Fruit fly (Drosophila melanogaster) whole organism, embryonic: ENCODE results near the gene CG10222.

Experiments
- Asciz ChIP-seq: fragments of 200-800 bp; sonication (Bioruptor generic); optimal IDR thresholded peaks from 2 replicates; lab custom pipeline; 2017; ENCODE audit warnings: missing biosample characterization, mild to moderate bottlenecking, missing genetic modification characterization, missing genetic modification reagents
- Awh ChIP-seq: fragments of 200-800 bp; sonication (Bioruptor generic); IDR thresholded peaks from 2 replicates; pipeline ENCODE4, ENCODE4 v1.3.6; 2022; ENCODE audit warnings: missing biosample characterization, missing genetic modification characterization
- Bdp1 ChIP-seq: fragments of 200-800 bp; sonication (Bioruptor generic); optimal IDR thresholded peaks from 3 replicates; lab custom pipeline; 2016; ENCODE audit warnings: missing biosample characterization, missing genetic modification characterization
- Bgb ChIP-seq: fragments of 200-800 bp; sonication (Bioruptor generic); IDR thresholded peaks from 2 replicates; pipeline ENCODE4 v1.3.6; 2022; ENCODE audit warnings: missing biosample characterization, missing genetic modification characterization; ENCODE audit not compliant: partially characterized antibody
- Bteb2 ChIP-seq: fragments of 200-800 bp; sonication (Bioruptor generic); optimal IDR thresholded peaks from 2 replicates; lab custom pipeline; 2016; ENCODE audit warnings: missing biosample characterization, missing genetic modification characterization
- CG10274 ChIP-seq: fragments of 200-800 bp; sonication (Bioruptor generic); optimal IDR thresholded peaks from 3 replicates; lab custom pipeline; 2017; ENCODE audit warnings: missing biosample characterization, mild to moderate bottlenecking, missing genetic modification characterization
- CG11456 ChIP-seq: fragments of 200-800 bp; sonication (Bioruptor generic); IDR thresholded peaks from 3 replicates; pipeline ENCODE4 v1.3.6; 2022; ENCODE audit warnings: missing biosample characterization, missing genetic modification characterization
- CG12299 ChIP-seq: fragments of 200-800 bp; sonication (Bioruptor generic); optimal IDR thresholded peaks from 2 replicates; lab custom pipeline; 2018; ENCODE audit warnings: missing biosample characterization, mild to moderate bottlenecking, missing genetic modification characterization
- CG12744 ChIP-seq: fragments of 200-800 bp; sonication (Bioruptor generic); optimal IDR thresholded peaks from 2 replicates; lab custom pipeline; 2016; ENCODE audit warnings: missing biosample characterization, missing genetic modification characterization
- CG15601 ChIP-seq: fragments of 200-800 bp; sonication (Bioruptor generic); optimal IDR thresholded peaks from 3 replicates; lab custom pipeline; 2019; ENCODE audit warnings: missing biosample characterization, mild to moderate bottlenecking, missing genetic modification characterization, moderate library complexity
- CG1832 ChIP-seq: fragments of 200-800 bp; sonication (Bioruptor generic); optimal IDR thresholded peaks from 2 replicates; lab custom pipeline; 2017; ENCODE audit warnings: missing biosample characterization, mild to moderate bottlenecking, missing genetic modification characterization, inconsistent platforms
- CG31365 ChIP-seq: fragments of 200-800 bp; sonication (Bioruptor generic); optimal IDR thresholded peaks from 2 replicates; lab custom pipeline; 2018; ENCODE audit warnings: missing biosample characterization, mild to moderate bottlenecking, missing genetic modification characterization
- CG3163 ChIP-seq: fragments of 200-800 bp; sonication (Bioruptor generic); optimal IDR thresholded peaks from 3 replicates; lab custom pipeline; 2016; ENCODE audit warnings: missing biosample characterization, missing genetic modification characterization
- CG4707 ChIP-seq: fragments of 200-800 bp; sonication (Bioruptor generic); optimal IDR thresholded peaks from 2 replicates; lab custom pipeline; 2018; ENCODE audit warnings: missing biosample characterization, mild to moderate bottlenecking, missing genetic modification characterization, moderate library complexity
- CG5180 ChIP-seq: fragments of 200-800 bp; sonication (Bioruptor generic); optimal IDR thresholded peaks from 3 replicates; lab custom pipeline; 2017; ENCODE audit warnings: missing biosample characterization, missing genetic modification characterization, mild to moderate bottlenecking, moderate library complexity, missing genetic modification reagents
- CG6791 ChIP-seq: fragments of 200-800 bp; sonication (Bioruptor generic); IDR thresholded peaks from 3 replicates; pipeline ENCODE4 v1.3.6; 2022; ENCODE audit warnings: missing biosample characterization, missing genetic modification characterization; ENCODE audit not compliant: partially characterized antibody
- CG7786 ChIP-seq: fragments of 200-800 bp; sonication (Bioruptor generic); optimal IDR thresholded peaks from 2 replicates; lab custom pipeline; 2016; ENCODE audit warnings: missing biosample characterization, missing genetic modification characterization
- CG7928 ChIP-seq: fragments of 200-800 bp; sonication (Bioruptor generic); optimal IDR thresholded peaks from 2 replicates; lab custom pipeline; 2017; ENCODE audit warnings: missing biosample characterization, mild to moderate bottlenecking, missing genetic modification characterization
- CG7963 ChIP-seq: fragments of 200-800 bp; sonication (Bioruptor generic); IDR thresholded peaks from 3 replicates; pipeline ENCODE4 v1.3.6; 2022; ENCODE audit warnings: missing biosample characterization, missing genetic modification characterization; ENCODE audit not compliant: partially characterized antibody
- CG8765 ChIP-seq: fragments of 200-800 bp; sonication (Bioruptor generic); IDR thresholded peaks from 2 replicates; pipeline ENCODE4 v1.3.6; 2022; ENCODE audit warnings: missing biosample characterization, missing genetic modification characterization
- CG8944 ChIP-seq: fragments of 200-800 bp; sonication (Bioruptor generic); optimal IDR thresholded peaks from 3 replicates; lab custom pipeline; 2016; ENCODE audit warnings: missing biosample characterization, missing genetic modification characterization
- Hr78 ChIP-seq, 2 experiments: fragments of 200-800 bp in 1 of 2; fragments of >200 bp in 1 of 2; sonication (Bioruptor generic) in 1 of 2; optimal IDR thresholded peaks; 2 replicates each; lab custom pipeline; 2017 to 2019; ENCODE audit warnings: missing biosample characterization in 2 of 2, missing genetic modification characterization in 2 of 2, mild to moderate bottlenecking in 1 of 2, moderate library complexity in 1 of 2
- Jarid2 ChIP-seq: fragments of 200-800 bp; sonication (Bioruptor generic); optimal IDR thresholded peaks from 3 replicates; lab custom pipeline; 2017; ENCODE audit warnings: mild to moderate bottlenecking, missing biosample characterization, missing genetic modification reagents, missing genetic modification characterization
- Lhr ChIP-seq: fragments of 200-800 bp; sonication (Bioruptor generic); optimal IDR thresholded peaks from 3 replicates; lab custom pipeline; 2017; ENCODE audit warnings: mild to moderate bottlenecking, missing biosample characterization, missing genetic modification reagents, missing genetic modification characterization
- Mad ChIP-seq: fragments of 200-800 bp; sonication (Bioruptor generic); optimal IDR thresholded peaks from 2 replicates; lab custom pipeline; 2016; ENCODE audit warnings: missing biosample characterization, missing genetic modification characterization
- Oaz ChIP-seq: fragments of 200-800 bp; sonication (Bioruptor generic); IDR thresholded peaks from 2 replicates; pipeline ENCODE4 v1.3.6; 2022; ENCODE audit warnings: missing biosample characterization, missing genetic modification characterization
- Opbp ChIP-seq: fragments of 200-800 bp; sonication (Bioruptor generic); IDR thresholded peaks from 3 replicates; pipeline ENCODE4 v1.3.6; 2022; ENCODE audit warnings: missing biosample characterization, missing genetic modification characterization; ENCODE audit not compliant: partially characterized antibody
- Optix ChIP-seq: fragments of 200-800 bp; sonication (Bioruptor generic); IDR thresholded peaks from 3 replicates; pipeline ENCODE4 v1.3.6; 2022; ENCODE audit warnings: missing biosample characterization, missing genetic modification characterization
- Pdp1 ChIP-seq, 2 experiments: fragments of 200-800 bp; sonication (Bioruptor generic); optimal IDR thresholded peaks; 3 replicates each; lab custom pipeline; 2016; ENCODE audit warnings: missing biosample characterization in 2 of 2, missing genetic modification characterization in 2 of 2, mild to moderate bottlenecking in 1 of 2, moderate library complexity in 1 of 2
- Vsx1 ChIP-seq: fragments of 200-800 bp; sonication (Bioruptor generic); optimal IDR thresholded peaks from 2 replicates; lab custom pipeline; 2017; ENCODE audit warnings: missing biosample characterization, mild to moderate bottlenecking, missing genetic modification characterization, missing genetic modification reagents
- aop ChIP-seq: fragments of 200-800 bp; sonication (Bioruptor generic); IDR thresholded peaks from 2 replicates; pipeline ENCODE4 v1.3.6; 2022; ENCODE audit warnings: missing biosample characterization, missing genetic modification characterization
- bbx ChIP-seq: fragments of 200-800 bp; sonication (Bioruptor generic); IDR thresholded peaks from 2 replicates; pipeline ENCODE4 v1.3.6; 2022; ENCODE audit warnings: missing biosample characterization, missing genetic modification characterization; ENCODE audit not compliant: partially characterized antibody
- bowl ChIP-seq: fragments of 200-800 bp; sonication (Bioruptor generic); IDR thresholded peaks from 2 replicates; pipeline ENCODE4 v1.3.6; 2022; ENCODE audit warnings: missing biosample characterization, missing genetic modification characterization
- br ChIP-seq: fragments of >200 bp; optimal IDR thresholded peaks from 2 replicates; lab custom pipeline; 2017
- caup ChIP-seq: fragments of 200-800 bp; sonication (Bioruptor generic); optimal IDR thresholded peaks from 3 replicates; lab custom pipeline; 2017; ENCODE audit warnings: missing biosample characterization, mild to moderate bottlenecking, missing genetic modification characterization, moderate library complexity; ENCODE audit not compliant: severe bottlenecking
- chinmo ChIP-seq: fragments of 200-800 bp; sonication (Bioruptor generic); IDR thresholded peaks from 4 replicates; pipeline ENCODE4 v1.3.6; 2022; ENCODE audit warnings: missing biosample characterization, missing genetic modification characterization; ENCODE audit not compliant: partially characterized antibody
- dimm ChIP-seq: fragments of 200-800 bp; sonication (Bioruptor generic); IDR thresholded peaks from 2 replicates; pipeline ENCODE4 v1.3.6; 2022; ENCODE audit warnings: missing biosample characterization, missing genetic modification characterization
- fu2 ChIP-seq: fragments of 200-800 bp; sonication (Bioruptor generic); optimal IDR thresholded peaks from 2 replicates; lab custom pipeline; 2016; ENCODE audit warnings: missing biosample characterization, missing genetic modification characterization
- hb ChIP-seq: fragments of 200-800 bp; sonication (Bioruptor generic); IDR thresholded peaks from 3 replicates; pipeline ENCODE4 v1.3.6; 2022; ENCODE audit warnings: missing biosample characterization, missing genetic modification characterization; ENCODE audit not compliant: partially characterized antibody
- inv ChIP-seq: fragments of 200-800 bp; sonication (Bioruptor generic); IDR thresholded peaks from 2 replicates; pipeline ENCODE4 v1.3.6; 2022; ENCODE audit warnings: missing biosample characterization, missing genetic modification characterization; ENCODE audit not compliant: partially characterized antibody
- klu ChIP-seq: fragments of 200-800 bp; sonication (Bioruptor generic); IDR thresholded peaks from 2 replicates; pipeline ENCODE4 v1.3.6; 2022; ENCODE audit warnings: missing biosample characterization, missing genetic modification characterization
- kni ChIP-seq: fragments of 200-800 bp; sonication (Bioruptor generic); optimal IDR thresholded peaks from 3 replicates; lab custom pipeline; 2017; ENCODE audit warnings: mild to moderate bottlenecking, missing biosample characterization, missing genetic modification reagents, missing genetic modification characterization
- mam ChIP-seq: fragments of 200-800 bp; sonication (Bioruptor generic); optimal IDR thresholded peaks from 3 replicates; lab custom pipeline; 2016; ENCODE audit warnings: missing biosample characterization, missing genetic modification characterization
- sr ChIP-seq: fragments of 200-800 bp; sonication (Bioruptor generic); IDR thresholded peaks from 3 replicates; pipeline ENCODE4 v1.3.6; 2022; ENCODE audit warnings: missing biosample characterization, missing genetic modification characterization
- tll ChIP-seq, 2 experiments: fragments of 200-800 bp in 1 of 2; fragments of >200 bp in 1 of 2; sonication (Bioruptor generic) in 1 of 2; optimal IDR thresholded peaks; 2 replicates each; lab custom pipeline; 2017 to 2019; ENCODE audit warnings: missing biosample characterization in 2 of 2, missing genetic modification characterization in 2 of 2, mild to moderate bottlenecking in 1 of 2, moderate library complexity in 1 of 2
- twi ChIP-seq: fragments of 200-800 bp; optimal IDR thresholded peaks from 2 replicates; lab custom pipeline; 2019; ENCODE audit warnings: missing biosample characterization, mild to moderate bottlenecking, missing genetic modification characterization, moderate library complexity
- unpg ChIP-seq: fragments of 200-800 bp; sonication (Bioruptor generic); optimal IDR thresholded peaks from 3 replicates; lab custom pipeline; 2018; ENCODE audit warnings: missing biosample characterization, mild to moderate bottlenecking, missing genetic modification characterization, moderate library complexity
- wdn ChIP-seq: fragments of 200-800 bp; sonication (Bioruptor generic); IDR thresholded peaks from 2 replicates; pipeline ENCODE4 v1.3.6; 2022; ENCODE audit warnings: missing biosample characterization, missing genetic modification characterization
- yki ChIP-seq: fragments of >200 bp; optimal IDR thresholded peaks from 3 replicates; lab custom pipeline; 2018
- zfh1 ChIP-seq: fragments of 200-800 bp; sonication (Bioruptor generic); IDR thresholded peaks from 3 replicates; pipeline ENCODE4 v1.3.6; 2022; ENCODE audit warnings: missing biosample characterization, missing genetic modification characterization

The CG10222 gene

dm6 chr3L:13433522-13433921 is 21.3 kb upstream of the CG10222 start (continued):
- TF ChIP-seq CG31365 (tag; lab: Kevin White, UChicago) (no peak), fu2 (no peak), twi (tag; lab: Kevin White, UChicago) (no peak), unpg (GFP tag; lab: Kevin White, UChicago) (no peak), klu (no peak), Jarid2 (GFP tag; lab: Kevin White, UChicago) (no peak), CG7786 (GFP tag; lab: Kevin White, UChicago) (no peak), CG8944 (GFP tag; lab: Kevin White, UChicago) (no peak), tll (GFP tag; optimal IDR thresholded peaks at IDR 0.05; lab: Kevin White, UChicago) (no peak), dimm (GFP tag; lab: Robert Waterston, UW) (no peak), CG11456 (GFP tag; lab: Robert Waterston, UW) (no peak), Bdp1 (GFP tag; lab: Kevin White, UChicago) (peak; percentile 99), bbx (peak; percentile 79), Pdp1 (GFP tag; optimal IDR thresholded peaks at IDR 0.05; lab: Kevin White, UChicago) (no peak), CG12744 (GFP tag; lab: Kevin White, UChicago) (no peak), Asciz (no peak), zfh1 (GFP tag; lab: Robert Waterston, UW) (no peak), hb (GFP tag; lab: Robert Waterston, UW) (peak; percentile 43; the same call in 1 of the 3 replicates), yki (no peak), CG7963 (GFP tag; lab: Robert Waterston, UW) (peak; percentile 72), Oaz (GFP tag; lab: Robert Waterston, UW) (no peak), mam (GFP tag; lab: Kevin White, UChicago) (no peak), CG1832 (GFP tag; lab: Kevin White, UChicago) (no peak), CG15601 (tag; lab: Kevin White, UChicago) (peak; percentile 92), chinmo (GFP tag; lab: Robert Waterston, UW) (no peak), CG8765 (GFP tag; lab: Robert Waterston, UW) (no peak), CG10274 (GFP tag; lab: Kevin White, UChicago) (no peak), sr (GFP tag; lab: Robert Waterston, UW) (no peak), aop (GFP tag; lab: Robert Waterston, UW) (no peak), br (lab: Kevin White, UChicago) (no peak), Hr78 (GFP tag; optimal IDR thresholded peaks at IDR 0.05; lab: Kevin White, UChicago) (no peak), Bgb (GFP tag; lab: Robert Waterston, UW) (peak; percentile 78), Opbp (peak; percentile 89), caup (no peak), Vsx1 (GFP tag; lab: Kevin White, UChicago) (no peak), CG3163 (no peak), Awh (GFP tag; lab: Robert Waterston, UW) (no peak), CG6791 (GFP tag; lab: Robert Waterston, UW) (peak; percentile 76; the same call in 2 of the 3 replicates), CG4707 (GFP tag; lab: Kevin White, UChicago) (no peak), Optix (GFP tag; lab: Robert Waterston, UW) (no peak), bowl (GFP tag; lab: Robert Waterston, UW) (no peak), Bteb2 (no peak), inv (peak; percentile 38; the same call in 1 of the 2 replicates), CG7928 (GFP tag; lab: Kevin White, UChicago) (no peak), CG12299 (no peak), kni (GFP tag; lab: Kevin White, UChicago) (no peak), Mad (GFP tag; lab: Kevin White, UChicago) (no peak), CG5180 (GFP tag; lab: Kevin White, UChicago) (no peak), wdn (no peak), Lhr (GFP tag; lab: Kevin White, UChicago) (no peak)
